Worm (Caenorhabditis elegans) whole organism, L1 larva: ENCODE measurements around the gene tag-123.

Experiments
- aly-2 ChIP-seq: fragments of 150-350 bp; optimal IDR thresholded peaks from 2 replicates; lab custom pipeline; 2014; ENCODE audit warnings: missing biosample characterization, missing genetic modification characterization
- ceh-8 ChIP-seq: fragments of 200-800 bp; sonication (Bioruptor generic); optimal IDR thresholded peaks from 2 replicates; lab custom pipeline; 2018; ENCODE audit warnings: mild to moderate bottlenecking, missing genetic modification characterization, moderate library complexity, missing compliant biosample characterization
- lin-39 ChIP-seq: fragments of 150-350 bp; optimal IDR thresholded peaks from 2 replicates; lab custom pipeline; 2014; ENCODE audit warnings: missing biosample characterization, missing genetic modification reagents, missing genetic modification characterization
- mdl-1 ChIP-seq, 2 experiments: fragments of 150-350 bp; optimal IDR thresholded peaks; 2 replicates each; lab custom pipeline; 2014 to 2017; ENCODE audit warnings: missing biosample characterization in 2 of 2, missing genetic modification characterization in 2 of 2, inconsistent platforms in 1 of 2
- mef-2 ChIP-seq: fragments of 150-350 bp; optimal IDR thresholded peaks from 2 replicates; lab custom pipeline; 2014; ENCODE audit warnings: missing biosample characterization, missing genetic modification characterization
- nhr-77 ChIP-seq: fragments of 150-350 bp; optimal IDR thresholded peaks from 2 replicates; lab custom pipeline; 2014; ENCODE audit warnings: missing biosample characterization, missing genetic modification characterization
- tbx-2 ChIP-seq: sonication (generic microtip); optimal IDR thresholded peaks from 2 replicates; lab custom pipeline; 2016; ENCODE audit warnings: missing genetic modification characterization, missing compliant biosample characterization
- ztf-11 ChIP-seq, 2 experiments: sonication (generic microtip); optimal IDR thresholded peaks; 2 replicates each; lab custom pipeline; 2016 to 2017; ENCODE audit warnings: missing genetic modification characterization in 2 of 2, missing biosample characterization in 1 of 2, missing compliant biosample characterization in 1 of 2

DNA sequence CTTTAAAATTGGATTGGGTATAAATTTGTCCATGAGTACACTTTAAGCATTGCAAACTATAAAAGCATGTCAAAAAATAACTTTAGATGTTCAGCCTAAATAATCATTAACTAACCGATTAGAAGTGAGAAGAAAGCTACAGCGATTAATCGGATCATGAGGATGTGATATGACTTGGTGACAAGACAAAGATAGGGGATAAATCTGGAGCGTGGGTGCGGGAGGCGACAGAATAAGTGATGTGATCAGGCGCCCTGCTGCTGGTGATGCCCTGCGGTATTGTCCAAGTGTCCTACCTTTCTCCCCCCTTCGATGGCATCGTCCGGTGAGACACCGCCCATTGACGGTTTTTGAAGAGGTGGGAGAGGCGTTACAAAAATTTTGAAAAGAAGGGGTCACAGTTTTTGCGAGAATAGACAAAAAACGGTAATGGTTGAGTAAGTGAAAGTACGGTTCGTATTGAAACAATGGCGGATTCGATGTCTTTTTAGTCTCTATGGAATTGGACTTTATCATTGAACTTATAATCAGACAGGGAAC is 37.1 kb downstream of the tag-123 start, which contains the start of gene F41D9.2:
- no peak for TF ChIP-seq nhr-77 (tag; lab: Kevin White, UChicago)
- no peak for TF ChIP-seq ztf-11 (tag; optimal IDR thresholded peaks at IDR 0.05; lab: Kevin White, UChicago)
- TF ChIP-seq tbx-2 (tag; lab: Kevin White, UChicago), result no peak
- TF ChIP-seq ceh-8 (GFP tag; lab: Kevin White, UChicago), result no peak
- no peak for TF ChIP-seq mdl-1 (tag; optimal IDR thresholded peaks at IDR 0.05; lab: Kevin White, UChicago)
- TF ChIP-seq aly-2 (tag; lab: Kevin White, UChicago), result no peak
- no peak for TF ChIP-seq lin-39 (tag; lab: Kevin White, UChicago)
- no peak for TF ChIP-seq mef-2 (tag; lab: Kevin White, UChicago)
